Fruit fly (Drosophila melanogaster) S2 (cell line): ENCODE data around the gene Ugt37C2.

Experiments used
- CG8478 ChIP-seq: fragments of >200 bp; optimal IDR thresholded peaks from 2 replicates; lab custom pipeline; 2018
- CTCF ChIP-seq, 2 experiments: fragments of >200 bp; optimal IDR thresholded peaks; 2 replicates each; lab custom pipeline; 2018

dm6 chr2L:16824905-16825333 lies 30.9 kb downstream of the Ugt37C2 start, which contains the start of gene Cse1:
- TF ChIP-seq CG8478 (lab: Kevin White, UChicago) (no peak), CTCF (optimal IDR thresholded peaks at IDR 0.05; lab: Kevin White, UChicago) (no peak)
